Worm (Caenorhabditis elegans): ENCODE measurements around the gene lips-1.

Gene lips-1

ce11 chrX:12512472-12513137 is 20.0 kb downstream of the lips-1 start:
- no peak for TF ChIP-seq nhr-12 (tag; optimal IDR thresholded peaks at IDR 0.05)
- TF ChIP-seq unc-55 (GFP tag; optimal IDR thresholded peaks at IDR 0.05): peak; percentile 55
- no peak for TF ChIP-seq nhr-21 (tag; optimal IDR thresholded peaks at IDR 0.05)
- TF ChIP-seq nhr-10 (tag; optimal IDR thresholded peaks at IDR 0.05): no peak
- TF ChIP-seq snpc-4 (tag; optimal IDR thresholded peaks at IDR 0.05): no peak
- peak; percentile 7 for TF ChIP-seq crh-2 (tag; optimal IDR thresholded peaks at IDR 0.05)
- peak; percentile 13 for TF ChIP-seq C34F6.9 (tag; optimal IDR thresholded peaks at IDR 0.05)

DNA sequence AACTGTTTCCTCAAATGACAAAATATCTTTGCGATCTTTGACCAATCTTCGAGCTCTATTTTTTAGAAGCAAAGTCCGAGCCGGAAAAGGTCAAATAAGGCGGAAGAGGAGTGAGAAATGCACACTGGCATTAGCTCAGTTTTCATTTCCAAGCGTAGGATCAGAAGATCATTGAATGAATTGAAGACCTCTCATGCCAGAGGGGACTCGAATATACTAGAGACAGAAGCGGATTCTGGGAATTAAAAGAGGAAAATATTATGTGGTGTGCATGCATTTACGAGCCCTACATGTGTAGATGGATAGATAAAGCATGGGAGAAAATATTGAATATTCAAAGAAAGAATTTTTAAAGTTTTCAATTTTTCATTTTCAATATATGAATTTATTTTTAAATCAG is 20.8 kb downstream of the lips-1 start:
- TF ChIP-seq nhr-77 (tag; optimal IDR thresholded peaks at IDR 0.05) (no peak), R02D3.7 (tag; optimal IDR thresholded peaks at IDR 0.05) (no peak), F13H6.1 (tag; optimal IDR thresholded peaks at IDR 0.05) (no peak), nhr-6 (tag; optimal IDR thresholded peaks at IDR 0.05) (peak; percentile 9), lsy-2 (tag; optimal IDR thresholded peaks at IDR 0.05) (peak in 1 of 2 experiments; percentile 34), ztf-4 (tag; optimal IDR thresholded peaks at IDR 0.05) (no peak), crh-2 (tag; optimal IDR thresholded peaks at IDR 0.05) (peak; percentile 16), unc-39 (tag; optimal IDR thresholded peaks at IDR 0.05) (no peak), mab-5 (tag; optimal IDR thresholded peaks at IDR 0.05) (no peak), C34F6.9 (tag; optimal IDR thresholded peaks at IDR 0.05) (peak; percentile 2), unc-62 (GFP tag; optimal IDR thresholded peaks at IDR 0.05) (no peak), zag-1 (tag; optimal IDR thresholded peaks at IDR 0.05) (no peak), unc-55 (GFP tag; optimal IDR thresholded peaks at IDR 0.05) (peak; percentile 13)

- TF ChIP-seq nhr-21 (tag; optimal IDR thresholded peaks at IDR 0.05) (no peak), blmp-1 (tag; optimal IDR thresholded peaks at IDR 0.05; ENCODE audit: insufficient read depth) (no peak), Y55F3AM.14 (GFP tag; optimal IDR thresholded peaks at IDR 0.05) (no peak), nhr-11 (tag; optimal IDR thresholded peaks at IDR 0.05) (no peak), nhr-77 (tag; optimal IDR thresholded peaks at IDR 0.05) (no peak), ztf-4 (tag; optimal IDR thresholded peaks at IDR 0.05) (no peak), unc-62 (GFP tag; optimal IDR thresholded peaks at IDR 0.05) (no peak), ceh-16 (tag; optimal IDR thresholded peaks at IDR 0.05) (peak; percentile 44), elt-3 (tag; optimal IDR thresholded peaks at IDR 0.05) (no peak), ztf-1 (GFP tag; conservative IDR thresholded peaks at IDR 0.05) (no peak), lsy-2 (tag; optimal IDR thresholded peaks at IDR 0.05) (peak in 1 of 2 experiments; percentile 16), nhr-12 (tag; optimal IDR thresholded peaks at IDR 0.05) (no peak), alr-1 (tag; optimal IDR thresholded peaks at IDR 0.05) (no peak), aly-2 (tag; optimal IDR thresholded peaks at IDR 0.05) (no peak), elt-1 (tag; optimal IDR thresholded peaks at IDR 0.05) (peak; percentile 97), ZK546.5 (tag; optimal IDR thresholded peaks at IDR 0.05) (no peak), nhr-23 (tag; optimal IDR thresholded peaks at IDR 0.05) (peak; percentile 78), dmd-4 (tag; optimal IDR thresholded peaks at IDR 0.05) (no peak), nhr-129 (tag; optimal IDR thresholded peaks at IDR 0.05) (peak; percentile 33), unc-39 (tag; optimal IDR thresholded peaks at IDR 0.05) (no peak), crh-2 (tag; optimal IDR thresholded peaks at IDR 0.05) (no peak), C34F6.9 (tag; optimal IDR thresholded peaks at IDR 0.05) (peak; percentile 22), ceh-82 (tag; optimal IDR thresholded peaks at IDR 0.05) (no peak), nhr-237 (tag; optimal IDR thresholded peaks at IDR 0.05) (no peak), unc-55 (GFP tag; optimal IDR thresholded peaks at IDR 0.05) (no peak), nhr-25 (tag; optimal IDR thresholded peaks at IDR 0.05) (peak; percentile 24), nhr-10 (tag; optimal IDR thresholded peaks at IDR 0.05) (no peak), mab-5 (tag; optimal IDR thresholded peaks at IDR 0.05) (no peak), F13H6.1 (tag; optimal IDR thresholded peaks at IDR 0.05) (peak; percentile 31), ztf-11 (tag; optimal IDR thresholded peaks at IDR 0.05) (no peak), peb-1 (tag; optimal IDR thresholded peaks at IDR 0.05) (no peak), nhr-6 (tag; optimal IDR thresholded peaks at IDR 0.05) (no peak), sma-9 (GFP tag; optimal IDR thresholded peaks at IDR 0.05) (peak; percentile 29), sma-9 (tag; optimal IDR thresholded peaks at IDR 0.05) (no peak)
Observed at ce11 chrX:12515596-12516481, 23.3 kb downstream of the lips-1 start.

Data from whole organism, L2 larva.